Worm (Caenorhabditis elegans) whole organism, L2 larva: ENCODE measurements around the gene cyn-8.

ENCODE experiments used
- C34F6.9 ChIP-seq: fragments of 150-350 bp; optimal IDR thresholded peaks from 2 replicates; lab custom pipeline; 2014; ENCODE audit warnings: missing biosample characterization, missing genetic modification characterization
- F13H6.1 ChIP-seq: sonication (generic microtip); optimal IDR thresholded peaks from 2 replicates; lab custom pipeline; 2016; ENCODE audit warnings: missing genetic modification characterization, missing compliant biosample characterization
- R02D3.7 ChIP-seq: fragments of 150-350 bp; optimal IDR thresholded peaks from 2 replicates; lab custom pipeline; 2014; ENCODE audit warnings: missing biosample characterization, missing genetic modification characterization
- Y55F3AM.14 ChIP-seq: fragments of 200-800 bp; sonication (Bioruptor generic); optimal IDR thresholded peaks from 2 replicates; lab custom pipeline; 2018; ENCODE audit warnings: mild to moderate bottlenecking, missing genetic modification characterization, missing compliant biosample characterization
- ZK546.5 ChIP-seq: sonication (generic microtip); optimal IDR thresholded peaks from 2 replicates; lab custom pipeline; 2017; ENCODE audit warnings: missing biosample characterization, missing genetic modification characterization
- aly-2 ChIP-seq: fragments of 150-350 bp; optimal IDR thresholded peaks from 2 replicates; lab custom pipeline; 2014; ENCODE audit warnings: missing biosample characterization, missing genetic modification characterization
- ama-1 ChIP-seq: fragments of 150-350 bp; optimal IDR thresholded peaks from 2 replicates; lab custom pipeline; 2018; ENCODE audit warnings: inconsistent platforms
- blmp-1 ChIP-seq: sonication (generic microtip); optimal IDR thresholded peaks from 2 replicates; lab custom pipeline; 2017; ENCODE audit warnings: missing genetic modification characterization, mild to moderate bottlenecking, missing compliant biosample characterization, antibody characterized with exemption, moderate library complexity; ENCODE audit not compliant: insufficient read depth
- ceh-16 ChIP-seq: fragments of 150-350 bp; optimal IDR thresholded peaks from 2 replicates; lab custom pipeline; 2014; ENCODE audit warnings: missing biosample characterization, missing genetic modification characterization
- ceh-82 ChIP-seq: fragments of 150-350 bp; optimal IDR thresholded peaks from 2 replicates; lab custom pipeline; 2014; ENCODE audit warnings: missing biosample characterization, missing genetic modification characterization
- crh-2 ChIP-seq: sonication (generic microtip); optimal IDR thresholded peaks from 2 replicates; lab custom pipeline; 2017; ENCODE audit warnings: missing biosample characterization, missing genetic modification characterization
- dmd-4 ChIP-seq: sonication (generic microtip); optimal IDR thresholded peaks from 2 replicates; lab custom pipeline; 2017; ENCODE audit warnings: missing biosample characterization, missing genetic modification characterization
- egl-27 ChIP-seq: sonication (generic microtip); optimal IDR thresholded peaks from 3 replicates; lab custom pipeline; 2017; ENCODE audit warnings: missing biosample characterization, missing genetic modification reagents, missing genetic modification characterization
- elt-1 ChIP-seq: fragments of 150-350 bp; optimal IDR thresholded peaks from 2 replicates; lab custom pipeline; 2014; ENCODE audit warnings: missing biosample characterization, missing genetic modification characterization
- elt-3 ChIP-seq: sonication (generic microtip); optimal IDR thresholded peaks from 2 replicates; lab custom pipeline; 2017; ENCODE audit warnings: missing biosample characterization, missing genetic modification characterization
- fos-1 ChIP-seq: fragments of 150-350 bp; optimal IDR thresholded peaks from 2 replicates; lab custom pipeline; 2014; ENCODE audit warnings: missing biosample characterization, missing genetic modification characterization
- gmeb-1 ChIP-seq: fragments of 150-350 bp; optimal IDR thresholded peaks from 2 replicates; lab custom pipeline; 2014; ENCODE audit warnings: missing biosample characterization, missing genetic modification characterization
- lin-11 ChIP-seq: fragments of 150-350 bp; sonication (generic microtip); optimal IDR thresholded peaks from 2 replicates; lab custom pipeline; 2014; ENCODE audit warnings: missing biosample characterization, missing genetic modification characterization, inconsistent platforms, mixed read lengths
- lin-13 ChIP-seq: fragments of 150-350 bp; optimal IDR thresholded peaks from 2 replicates; lab custom pipeline; 2014; ENCODE audit warnings: missing biosample characterization, missing genetic modification reagents, missing genetic modification characterization
- lsy-2 ChIP-seq, 2 experiments: fragments of 150-350 bp in 1 of 2; sonication (generic microtip) in 1 of 2; optimal IDR thresholded peaks; 2 replicates each; lab custom pipeline; 2014 to 2017; ENCODE audit warnings: missing biosample characterization in 2 of 2, missing genetic modification characterization in 2 of 2
- mab-5 ChIP-seq: fragments of 150-350 bp; optimal IDR thresholded peaks from 2 replicates; lab custom pipeline; 2014; ENCODE audit warnings: missing biosample characterization, missing genetic modification characterization
- mbf-1 ChIP-seq: sonication (generic microtip); optimal IDR thresholded peaks from 2 replicates; lab custom pipeline; 2017; ENCODE audit warnings: missing biosample characterization, missing genetic modification characterization
- mdl-1 ChIP-seq, 2 experiments: fragments of 150-350 bp in 1 of 2; sonication (generic microtip) in 1 of 2; optimal IDR thresholded peaks; 2 replicates each; lab custom pipeline; 2017; ENCODE audit warnings: missing biosample characterization in 2 of 2, missing genetic modification characterization in 2 of 2
- nhr-11 ChIP-seq: fragments of 150-350 bp; optimal IDR thresholded peaks from 2 replicates; lab custom pipeline; 2014; ENCODE audit warnings: missing biosample characterization, missing genetic modification characterization
- nhr-12 ChIP-seq: fragments of 150-350 bp; optimal IDR thresholded peaks from 2 replicates; lab custom pipeline; 2014; ENCODE audit warnings: missing biosample characterization, missing genetic modification characterization
- nhr-129 ChIP-seq: fragments of 150-350 bp; optimal IDR thresholded peaks from 2 replicates; lab custom pipeline; 2014; ENCODE audit warnings: missing biosample characterization, missing genetic modification characterization
- nhr-23 ChIP-seq: fragments of 150-350 bp; optimal IDR thresholded peaks from 2 replicates; lab custom pipeline; 2014; ENCODE audit warnings: missing biosample characterization, missing genetic modification reagents, missing genetic modification characterization
- nhr-237 ChIP-seq: fragments of 150-350 bp; optimal IDR thresholded peaks from 2 replicates; lab custom pipeline; 2014; ENCODE audit warnings: missing biosample characterization, missing genetic modification characterization
- nhr-25 ChIP-seq: fragments of 150-350 bp; sonication (generic microtip); optimal IDR thresholded peaks from 3 replicates; lab custom pipeline; 2014; ENCODE audit warnings: missing biosample characterization, missing genetic modification characterization
- nhr-6 ChIP-seq: fragments of 150-350 bp; optimal IDR thresholded peaks from 2 replicates; lab custom pipeline; 2014; ENCODE audit warnings: missing biosample characterization, missing genetic modification characterization
- nhr-77 ChIP-seq: fragments of 150-350 bp; optimal IDR thresholded peaks from 2 replicates; lab custom pipeline; 2014; ENCODE audit warnings: missing biosample characterization, missing genetic modification characterization
- peb-1 ChIP-seq: fragments of 150-350 bp; optimal IDR thresholded peaks from 2 replicates; lab custom pipeline; 2014; ENCODE audit warnings: missing biosample characterization, missing genetic modification characterization
- sem-4 ChIP-seq: fragments of 150-350 bp; optimal IDR thresholded peaks from 2 replicates; lab custom pipeline; 2014; ENCODE audit warnings: missing biosample characterization, missing genetic modification reagents, missing genetic modification characterization
- skn-1 ChIP-seq: sonication (generic microtip); optimal IDR thresholded peaks from 2 replicates; lab custom pipeline; 2017; ENCODE audit warnings: missing biosample characterization, missing genetic modification characterization
- sma-3 ChIP-seq: sonication (generic microtip); optimal IDR thresholded peaks from 2 replicates; lab custom pipeline; 2016; ENCODE audit warnings: missing genetic modification reagents, missing genetic modification characterization, missing compliant biosample characterization
- snpc-4 ChIP-seq: fragments of 150-350 bp; optimal IDR thresholded peaks from 2 replicates; lab custom pipeline; 2014; ENCODE audit warnings: missing biosample characterization, missing genetic modification characterization
- unc-39 ChIP-seq: fragments of 150-350 bp; optimal IDR thresholded peaks from 2 replicates; lab custom pipeline; 2014; ENCODE audit warnings: missing biosample characterization, missing genetic modification characterization
- unc-55 ChIP-seq: fragments of 150-350 bp; sonication (generic microtip); optimal IDR thresholded peaks from 3 replicates; lab custom pipeline; 2014; ENCODE audit warnings: missing biosample characterization, missing genetic modification reagents, missing genetic modification characterization
- unc-62 ChIP-seq: fragments of 150-350 bp; optimal IDR thresholded peaks from 2 replicates; lab custom pipeline; 2014; ENCODE audit warnings: missing biosample characterization, missing genetic modification reagents, missing genetic modification characterization
- zag-1 ChIP-seq: fragments of 150-350 bp; optimal IDR thresholded peaks from 2 replicates; lab custom pipeline; 2014; ENCODE audit warnings: missing biosample characterization, missing genetic modification characterization
- ztf-1 ChIP-seq: fragments of 200-800 bp; sonication (Bioruptor generic); conservative IDR thresholded peaks from 2 replicates; pipeline ENCODE4 v1.3.6; 2022; ENCODE audit warnings: missing genetic modification characterization, missing compliant biosample characterization
- ztf-11 ChIP-seq: sonication (generic microtip); optimal IDR thresholded peaks from 2 replicates; lab custom pipeline; 2017; ENCODE audit warnings: missing biosample characterization, missing genetic modification characterization
- ztf-4 ChIP-seq: fragments of 150-350 bp; optimal IDR thresholded peaks from 2 replicates; lab custom pipeline; 2014; ENCODE audit warnings: missing biosample characterization, missing genetic modification characterization

The cyn-8 gene

ce11 chrX:8911077-8911476 lies at the start of gene cyn-8:
cyn-8 (plus strand) TSS chrX:8911293.
- TF ChIP-seq peb-1, result no peak
- TF ChIP-seq lin-11 (tag; lab: Kevin White, UChicago), result peak; percentile 33
- TF ChIP-seq aly-2 (tag; lab: Kevin White, UChicago), result no peak
- TF ChIP-seq ceh-16, result no peak
- peak; percentile 39 for TF ChIP-seq C34F6.9 (tag; lab: Kevin White, UChicago)
- no peak for TF ChIP-seq unc-62
- TF ChIP-seq nhr-25 (tag; lab: Kevin White, UChicago), result no peak
- TF ChIP-seq lsy-2 (tag; optimal IDR thresholded peaks at IDR 0.05; lab: Kevin White, UChicago), result no peak
- TF ChIP-seq skn-1 (tag; lab: Kevin White, UChicago), result no peak
- TF ChIP-seq nhr-129 (tag; lab: Kevin White, UChicago), result peak; percentile 75
- TF ChIP-seq crh-2 (tag; lab: Kevin White, UChicago), result peak; percentile 18
- TF ChIP-seq unc-55 (GFP tag; lab: Kevin White, UChicago), result peak; percentile 55

ce11 chrX:8866563-8866962 lies 44.5 kb upstream of the cyn-8 start, which contains the start of gene ins-9:
ins-9 (minus strand) TSS chrX:8866663.
- TF ChIP-seq lin-13 (GFP tag; lab: Kevin White, UChicago) (no peak), fos-1 (no peak), nhr-77 (tag; lab: Kevin White, UChicago) (no peak), elt-1 (no peak), mab-5 (tag; lab: Kevin White, UChicago) (no peak), egl-27 (no peak), nhr-25 (tag; lab: Kevin White, UChicago) (no peak), snpc-4 (tag; lab: Kevin White, UChicago) (no peak), mbf-1 (tag; lab: Kevin White, UChicago) (no peak), F13H6.1 (tag; lab: Kevin White, UChicago) (no peak), aly-2 (tag; lab: Kevin White, UChicago) (no peak), R02D3.7 (no peak), dmd-4 (tag; lab: Kevin White, UChicago) (no peak)

ce11 chrX:8869112-8869675 lies 41.9 kb upstream of the cyn-8 start, which contains the start of the genes ubc-22 and ubc-21:
ubc-22 (minus strand) TSS chrX:8869162.
ubc-21 (plus strand) TSS chrX:8869625.
- TF ChIP-seq peb-1, result no peak
- no peak for TF ChIP-seq ceh-82
- no peak for TF ChIP-seq unc-62
- TF ChIP-seq aly-2 (tag; lab: Kevin White, UChicago), result no peak
- no peak for TF ChIP-seq mbf-1 (tag; lab: Kevin White, UChicago)
- peak; percentile 67 for TF ChIP-seq unc-55 (GFP tag; lab: Kevin White, UChicago)
- TF ChIP-seq skn-1 (tag; lab: Kevin White, UChicago), result no peak
- no peak for TF ChIP-seq unc-39
- TF ChIP-seq nhr-129 (tag; lab: Kevin White, UChicago), result peak; percentile 14
- TF ChIP-seq mdl-1 (tag; optimal IDR thresholded peaks at IDR 0.05; lab: Kevin White, UChicago), result peak in 1 of 2 experiments; percentile 72
- no peak for TF ChIP-seq fos-1
- no peak for TF ChIP-seq sem-4 (tag; lab: Kevin White, UChicago)
- TF ChIP-seq gmeb-1 (tag; lab: Kevin White, UChicago), result no peak
- no peak for TF ChIP-seq nhr-237 (tag; lab: Kevin White, UChicago)
- no peak for TF ChIP-seq Y55F3AM.14 (GFP tag; lab: Kevin White, UChicago)
- no peak for TF ChIP-seq nhr-11 (tag; lab: Kevin White, UChicago)
- no peak for TF ChIP-seq ztf-1 (GFP tag; lab: Robert Waterston, UW)
- no peak for TF ChIP-seq ama-1
- no peak for TF ChIP-seq nhr-25 (tag; lab: Kevin White, UChicago)
- no peak for TF ChIP-seq snpc-4 (tag; lab: Kevin White, UChicago)
- TF ChIP-seq egl-27, result no peak
- no peak for TF ChIP-seq ztf-11 (tag; lab: Kevin White, UChicago)
- TF ChIP-seq elt-3 (tag; lab: Kevin White, UChicago), result no peak
- no peak for TF ChIP-seq nhr-6 (tag; lab: Kevin White, UChicago)
- no peak for TF ChIP-seq sma-3 (GFP tag; lab: Kevin White, UChicago)
- TF ChIP-seq nhr-23 (tag; lab: Kevin White, UChicago), result no peak
- no peak for TF ChIP-seq lin-11 (tag; lab: Kevin White, UChicago)
- TF ChIP-seq lin-13 (GFP tag; lab: Kevin White, UChicago), result no peak
- no peak for TF ChIP-seq crh-2 (tag; lab: Kevin White, UChicago)
- TF ChIP-seq ztf-4 (tag; lab: Kevin White, UChicago), result no peak
- no peak for TF ChIP-seq ZK546.5
- TF ChIP-seq nhr-77 (tag; lab: Kevin White, UChicago), result no peak
- peak; percentile 47 for TF ChIP-seq C34F6.9 (tag; lab: Kevin White, UChicago)
- TF ChIP-seq nhr-12, result no peak
- peak; percentile 5 for TF ChIP-seq zag-1 (tag; lab: Kevin White, UChicago)
- TF ChIP-seq elt-1, result no peak
- TF ChIP-seq blmp-1 (tag; lab: Kevin White, UChicago), result no peak
- TF ChIP-seq mab-5 (tag; lab: Kevin White, UChicago), result no peak
- TF ChIP-seq, all 48 proteins: peak for 5
